Worm (Caenorhabditis elegans): ENCODE data around the gene vps-15.

DNA sequence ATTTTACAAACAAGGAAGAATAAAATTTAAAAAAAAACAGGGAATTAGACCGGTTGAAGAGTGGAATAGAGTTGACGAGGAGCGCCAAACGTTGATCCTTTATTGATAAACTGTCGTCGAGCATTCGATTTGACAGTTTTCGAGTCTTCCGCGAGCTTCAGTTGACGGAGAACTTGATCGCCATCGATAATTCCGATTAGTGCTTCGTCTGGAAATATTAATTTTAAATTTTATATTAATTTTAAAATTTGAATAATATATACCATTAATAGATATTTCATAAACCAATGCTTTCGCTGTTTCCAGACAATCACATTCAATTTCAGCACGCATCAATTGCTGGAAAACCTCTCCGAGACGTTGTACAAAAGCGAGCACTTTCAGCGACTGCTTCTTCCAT is 50.0 kb downstream of the vps-15 start, which contains the start of gene K12D12.4:
- no peak for TF ChIP-seq dao-5 (tag; optimal IDR thresholded peaks at IDR 0.05)
- no peak for TF ChIP-seq him-1 (tag; optimal IDR thresholded peaks at IDR 0.05)
- no peak for TF ChIP-seq W03F9.2 (tag; optimal IDR thresholded peaks at IDR 0.05)

Measured in whole organism, L4/young adult.